Worm (Caenorhabditis elegans) whole organism, L1 larva: Measurements from ENCODE around the gene C04A2.15.

ENCODE experiments used
- jun-1 ChIP-seq: fragments of 150-350 bp; optimal IDR thresholded peaks from 2 replicates; lab custom pipeline; 2014; ENCODE audit warnings: missing biosample characterization, missing genetic modification reagents, missing genetic modification characterization
- nhr-28 ChIP-seq: fragments of 150-350 bp; optimal IDR thresholded peaks from 2 replicates; lab custom pipeline; 2014; ENCODE audit warnings: missing biosample characterization, missing genetic modification characterization

DNA sequence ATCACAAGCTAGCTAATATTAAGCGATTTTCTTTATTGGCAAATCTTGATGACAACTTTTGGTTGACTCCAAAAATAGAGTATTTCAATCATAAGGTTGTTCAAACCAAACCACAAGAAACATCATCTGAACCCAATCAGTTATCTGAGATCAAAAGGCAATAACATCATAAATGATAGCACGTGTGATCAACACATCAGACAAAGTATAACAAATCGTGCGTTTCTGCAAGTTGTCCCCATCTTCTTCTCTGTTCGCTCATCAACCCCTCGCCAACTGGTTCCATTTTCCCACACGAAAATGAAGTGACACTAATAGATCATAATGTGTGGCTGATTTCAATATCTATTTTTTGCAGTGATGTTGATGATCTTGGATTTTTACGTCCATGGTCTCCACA lies 2.7 kb upstream of the C04A2.15 start:
- TF ChIP-seq jun-1 (tag; lab: Kevin White, UChicago): no peak
- no peak for TF ChIP-seq nhr-28 (tag; lab: Kevin White, UChicago)
